Worm (Caenorhabditis elegans) whole organism, L4 larva: ENCODE measurements around the gene F28A12.10.

Experiments used
- F37D6.2 ChIP-seq: sonication (generic microtip); optimal IDR thresholded peaks from 2 replicates; lab custom pipeline; 2016; ENCODE audit warnings: mild to moderate bottlenecking, missing genetic modification characterization, missing compliant biosample characterization
- ceh-28 ChIP-seq: fragments of 150-350 bp; optimal IDR thresholded peaks from 2 replicates; lab custom pipeline; 2014; ENCODE audit warnings: missing biosample characterization, missing genetic modification reagents, missing genetic modification characterization
- egl-27 ChIP-seq: sonication (generic microtip); optimal IDR thresholded peaks from 3 replicates; lab custom pipeline; 2017; ENCODE audit warnings: missing biosample characterization, missing genetic modification reagents, missing genetic modification characterization
- hlh-11 ChIP-seq: fragments of 200-800 bp; sonication (Bioruptor generic); optimal IDR thresholded peaks from 2 replicates; lab custom pipeline; 2018; ENCODE audit warnings: mild to moderate bottlenecking, missing genetic modification characterization, missing compliant biosample characterization
- jun-1 ChIP-seq: fragments of 150-350 bp; optimal IDR thresholded peaks from 2 replicates; lab custom pipeline; 2014; ENCODE audit warnings: missing biosample characterization, missing genetic modification reagents, missing genetic modification characterization
- lin-13 ChIP-seq: fragments of 150-350 bp; optimal IDR thresholded peaks from 2 replicates; lab custom pipeline; 2014; ENCODE audit warnings: missing biosample characterization, missing genetic modification reagents, missing genetic modification characterization
- lir-3 ChIP-seq: sonication (generic microtip); optimal IDR thresholded peaks from 2 replicates; lab custom pipeline; 2016; ENCODE audit warnings: mild to moderate bottlenecking, missing genetic modification characterization, missing compliant biosample characterization
- madf-9 ChIP-seq: fragments of 200-800 bp; sonication (Bioruptor generic); conservative IDR thresholded peaks from 2 replicates; pipeline ENCODE4 v1.3.6; 2022; ENCODE audit warnings: missing genetic modification reagents, missing genetic modification characterization, missing compliant biosample characterization
- nhr-237 ChIP-seq: sonication (generic microtip); optimal IDR thresholded peaks from 2 replicates; lab custom pipeline; 2017; ENCODE audit warnings: missing biosample characterization, missing genetic modification characterization
- snpc-4 ChIP-seq: fragments of 150-350 bp; optimal IDR thresholded peaks from 2 replicates; lab custom pipeline; 2014; ENCODE audit warnings: missing biosample characterization, missing genetic modification characterization
- unc-130 ChIP-seq: sonication (generic microtip); optimal IDR thresholded peaks from 2 replicates; lab custom pipeline; 2016; ENCODE audit warnings: missing genetic modification reagents, missing genetic modification characterization, missing compliant biosample characterization
- unc-62 ChIP-seq, 3 experiments: fragments of 150-350 bp in 1 of 3; sonication (generic microtip); optimal IDR thresholded peaks in 2 of 3; peaks in 1 of 3; 1 replicate in 1 of 3; 2 replicates in 2 of 3; lab custom pipeline; 2014 to 2017; ENCODE audit warnings: missing biosample characterization in 3 of 3, missing genetic modification characterization in 3 of 3, missing genetic modification reagents in 3 of 3, missing genotype in 1 of 3
- ztf-11 ChIP-seq: fragments of 150-350 bp; optimal IDR thresholded peaks from 2 replicates; lab custom pipeline; 2014; ENCODE audit warnings: missing biosample characterization, missing genetic modification characterization

ce11 chrV:8683787-8684186, 46.2 kb upstream of the F28A12.10 start:
- no peak for TF ChIP-seq ztf-11 (tag; lab: Kevin White, UChicago)
- no peak for TF ChIP-seq snpc-4 (tag; lab: Kevin White, UChicago)
- no peak for TF ChIP-seq F37D6.2 (tag; lab: Kevin White, UChicago)
- no peak for TF ChIP-seq lir-3 (tag; lab: Kevin White, UChicago)
- TF ChIP-seq unc-62 (GFP tag; optimal IDR thresholded peaks at IDR 0.05 in 1 of 2; lab: Kevin White, UChicago) = no peak
- no peak for TF ChIP-seq unc-62 (tag; optimal IDR thresholded peaks at IDR 0.05; lab: Kevin White, UChicago)
- no peak for TF ChIP-seq jun-1
- TF ChIP-seq ceh-28 = no peak
- TF ChIP-seq hlh-11 (tag; lab: Kevin White, UChicago) = no peak
- TF ChIP-seq nhr-237 (tag; lab: Kevin White, UChicago) = no peak
- no peak for TF ChIP-seq egl-27
- TF ChIP-seq unc-130 (GFP tag; lab: Kevin White, UChicago) = no peak
- no peak for TF ChIP-seq madf-9
- TF ChIP-seq lin-13 (GFP tag; lab: Kevin White, UChicago) = no peak
